Fruit fly (Drosophila melanogaster): ENCODE results near the gene Dus4.

Dus4 gene

DNA sequence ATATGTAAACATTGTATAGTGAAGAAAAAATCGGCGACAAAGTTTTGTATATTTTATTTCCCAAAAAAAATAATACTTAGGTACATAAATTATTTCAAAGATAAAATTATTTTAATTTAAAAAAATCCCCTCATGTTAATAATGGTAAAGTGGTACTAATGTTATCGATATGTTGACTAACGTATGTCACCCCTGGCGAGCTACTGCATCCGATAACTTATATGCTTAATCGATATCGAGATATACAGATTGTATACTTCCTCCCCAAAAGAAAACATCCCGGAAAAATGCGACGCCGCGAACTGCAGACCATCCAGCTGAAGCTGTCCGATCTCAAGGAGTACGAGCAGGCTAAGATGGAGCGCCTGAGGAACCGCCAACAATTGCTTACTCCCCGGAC is 1.6 kb downstream of the Dus4 start, which contains the start of gene CG17343 (continued):
- no peak for TF ChIP-seq dmrt11E (tag; optimal IDR thresholded peaks at IDR 0.05)
- no peak for TF ChIP-seq Trl (optimal IDR thresholded peaks at IDR 0.05)
- TF ChIP-seq Trl (GFP tag; optimal IDR thresholded peaks at IDR 0.05) = no peak
- TF ChIP-seq CG15479 (GFP tag; optimal IDR thresholded peaks at IDR 0.05) = no peak
- TF ChIP-seq z (GFP tag; IDR thresholded peaks at IDR 0.05) = no peak
- no peak for TF ChIP-seq CG8388 (GFP tag; optimal IDR thresholded peaks at IDR 0.05)
- TF ChIP-seq pfk (GFP tag; optimal IDR thresholded peaks at IDR 0.05) = no peak
- no peak for TF ChIP-seq sob (GFP tag; IDR thresholded peaks at IDR 0.05)
- TF ChIP-seq CG17186 (GFP tag; optimal IDR thresholded peaks at IDR 0.05) = no peak
- TF ChIP-seq Sry-β (GFP tag; optimal IDR thresholded peaks at IDR 0.05) = no peak

DNA sequence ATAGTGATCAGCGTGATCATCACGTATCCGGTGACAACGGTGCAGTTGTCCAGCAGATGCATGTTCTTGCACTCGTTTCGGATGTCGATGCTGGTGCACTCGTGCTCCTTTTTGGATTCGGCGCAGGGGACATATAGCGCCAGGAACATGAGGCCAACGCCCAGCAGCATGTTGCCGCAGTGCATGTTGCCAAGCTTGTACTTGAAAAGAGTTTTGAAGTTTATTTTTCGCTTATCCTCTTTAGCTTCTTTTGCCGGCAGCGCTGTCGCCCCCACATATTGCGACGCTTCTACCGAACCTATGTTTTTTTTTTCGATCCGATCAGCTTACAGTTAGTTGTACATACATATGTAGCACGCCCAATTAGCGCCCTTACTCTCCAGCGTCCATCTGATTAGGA is 5.3 kb downstream of the Dus4 start:
- TF ChIP-seq CG11504 (tag; optimal IDR thresholded peaks at IDR 0.05) = peak; percentile 94
- TF ChIP-seq stc (GFP tag; IDR thresholded peaks at IDR 0.05) = no peak
- TF ChIP-seq Dll (GFP tag; IDR thresholded peaks at IDR 0.05; ENCODE audit: partially characterized antibody) = 0 out of 4 replicates have a peak, but pooled peaks have one; percentile 39
- TF ChIP-seq CG7786 (GFP tag; optimal IDR thresholded peaks at IDR 0.05) = no peak
- TF ChIP-seq phol (tag; optimal IDR thresholded peaks at IDR 0.05) = no peak
- TF ChIP-seq CG10209 (GFP tag; optimal IDR thresholded peaks at IDR 0.05) = no peak
- no peak for TF ChIP-seq chm (GFP tag; IDR thresholded peaks at IDR 0.05)
- no peak for TF ChIP-seq Kr (GFP tag; optimal IDR thresholded peaks at IDR 0.05)
- TF ChIP-seq ATbp (GFP tag; optimal IDR thresholded peaks at IDR 0.05) = no peak
- TF ChIP-seq HLH3B (GFP tag; IDR thresholded peaks at IDR 0.05) = 0 out of 2 replicates have a peak, but pooled peaks have one; percentile 7
- no peak for TF ChIP-seq ken (GFP tag; IDR thresholded peaks at IDR 0.05)
- no peak for TF ChIP-seq CG4328 (GFP tag; optimal IDR thresholded peaks at IDR 0.05)
- TF ChIP-seq pho (GFP tag; optimal IDR thresholded peaks at IDR 0.05) = no peak
- no peak for TF ChIP-seq Doc2 (GFP tag; IDR thresholded peaks at IDR 0.05)
- no peak for TF ChIP-seq cg (GFP tag; optimal IDR thresholded peaks at IDR 0.05)
- no peak for TF ChIP-seq Sry-δ (GFP tag; optimal IDR thresholded peaks at IDR 0.05)
- TF ChIP-seq Lim3 (GFP tag; IDR thresholded peaks at IDR 0.05) = peak; percentile 36; the same call in 1 of the 2 replicates
- TF ChIP-seq slp2 (GFP tag; optimal IDR thresholded peaks at IDR 0.05) = no peak
- TF ChIP-seq Meics (GFP tag; optimal IDR thresholded peaks at IDR 0.05) = no peak
- TF ChIP-seq Scr (GFP tag; IDR thresholded peaks at IDR 0.05; ENCODE audit: partially characterized antibody) = no peak
- TF ChIP-seq lmd (GFP tag; IDR thresholded peaks at IDR 0.05) = no peak
- no peak for TF ChIP-seq dan (GFP tag; IDR thresholded peaks at IDR 0.05)

DNA sequence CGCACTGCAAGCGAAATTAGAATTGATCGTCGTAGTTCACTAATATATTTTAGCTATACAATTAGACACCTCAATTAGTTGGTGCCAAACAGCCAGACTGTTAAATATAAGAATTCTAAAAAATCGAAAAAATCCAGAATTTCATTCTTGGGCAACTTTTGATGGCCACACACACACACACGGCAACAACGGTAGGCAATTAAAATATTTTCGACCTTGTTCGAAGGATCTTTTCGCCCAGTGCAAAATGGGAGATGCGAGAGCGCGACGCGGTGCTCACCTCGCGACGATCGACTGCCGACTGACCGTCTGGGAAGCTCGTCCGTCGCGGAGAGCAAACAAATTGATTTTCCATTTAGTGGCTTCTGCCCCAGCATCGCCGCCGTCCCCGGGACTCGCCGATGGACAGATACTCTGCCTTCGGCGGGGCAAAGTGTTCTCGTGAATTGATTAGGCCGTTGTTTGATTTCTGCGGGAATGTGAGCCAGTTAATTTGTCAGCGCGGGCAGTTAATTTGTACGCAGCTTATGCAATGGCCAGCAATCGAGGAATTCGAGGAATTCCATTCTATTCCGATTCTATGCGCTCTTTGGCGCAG is 6.6 kb downstream of the Dus4 start, which contains the start of gene CG10702:
Gene CG10702, minus strand, starts transcription at position 304 of the 598 bp plus-strand sequence.
- TF ChIP-seq sd (tag; optimal IDR thresholded peaks at IDR 0.05) (no peak), CG7987 (GFP tag; optimal IDR thresholded peaks at IDR 0.05) (no peak), her (GFP tag; optimal IDR thresholded peaks at IDR 0.05) (no peak), CG2199 (GFP tag; IDR thresholded peaks at IDR 0.05) (0 out of 3 replicates have a peak, but pooled peaks have one; percentile 20), CG14710 (tag; optimal IDR thresholded peaks at IDR 0.05) (no peak), Trl (optimal IDR thresholded peaks at IDR 0.05) (no peak), Trl (GFP tag; optimal IDR thresholded peaks at IDR 0.05) (no peak), CG42726 (GFP tag; IDR thresholded peaks at IDR 0.05; ENCODE audit: partially characterized antibody) (no peak), crc (GFP tag; optimal IDR thresholded peaks at IDR 0.05) (no peak), vvl (GFP tag; IDR thresholded peaks at IDR 0.05) (no peak), CG15011 (GFP tag; optimal IDR thresholded peaks at IDR 0.05) (no peak), CG11456 (GFP tag; IDR thresholded peaks at IDR 0.05) (0 out of 3 replicates have a peak, but pooled peaks have one; percentile 5), CG8388 (GFP tag; optimal IDR thresholded peaks at IDR 0.05) (no peak), CG6765 (GFP tag; optimal IDR thresholded peaks at IDR 0.05) (no peak), CG30403 (GFP tag; optimal IDR thresholded peaks at IDR 0.05) (no peak), CG5953 (GFP tag; IDR thresholded peaks at IDR 0.05) (no peak), CG5180 (GFP tag; optimal IDR thresholded peaks at IDR 0.05) (no peak), Ptx1 (GFP tag; IDR thresholded peaks at IDR 0.05) (peak; percentile 26; the same call in 1 of the 2 replicates), Rx (GFP tag; IDR thresholded peaks at IDR 0.05) (0 out of 2 replicates have a peak, but pooled peaks have one; percentile 6), lilli (GFP tag; optimal IDR thresholded peaks at IDR 0.05) (peak; percentile 11), eve (GFP tag; optimal IDR thresholded peaks at IDR 0.05) (no peak)

Measured in whole organism, embryonic.